Worm (Caenorhabditis elegans) whole organism, L4 larva: ENCODE data around the gene nop-1.

Experiments
- F10B5.3 ChIP-seq: sonication (generic microtip); optimal IDR thresholded peaks from 2 replicates; lab custom pipeline; 2016; ENCODE audit warnings: mild to moderate bottlenecking, missing genetic modification characterization, missing compliant biosample characterization
- arid-1 ChIP-seq: fragments of 200-800 bp; sonication (Bioruptor generic); conservative IDR thresholded peaks from 2 replicates; pipeline ENCODE4 v1.3.6; 2022; ENCODE audit warnings: missing genetic modification reagents, missing genetic modification characterization, missing compliant biosample characterization
- mep-1 ChIP-seq: fragments of 150-350 bp; sonication (generic microtip); optimal IDR thresholded peaks from 3 replicates; lab custom pipeline; 2014; ENCODE audit warnings: missing biosample characterization, missing genetic modification characterization
- nhr-25 ChIP-seq: sonication (generic microtip); optimal IDR thresholded peaks from 2 replicates; lab custom pipeline; 2017; ENCODE audit warnings: missing genetic modification characterization, mild to moderate bottlenecking, missing compliant biosample characterization, antibody characterized with exemption, moderate library complexity, borderline replicate concordance; ENCODE audit not compliant: insufficient read depth
- nhr-6 ChIP-seq: fragments of 150-350 bp; optimal IDR thresholded peaks from 2 replicates; lab custom pipeline; 2014; ENCODE audit warnings: missing biosample characterization, missing genetic modification characterization
- pha-4 ChIP-seq, 2 experiments: fragments of 150-350 bp in 1 of 2; fragments of 200-800 bp in 1 of 2; sonication (Bioruptor generic) in 1 of 2; IDR thresholded peaks in 1 of 2; optimal IDR thresholded peaks in 1 of 2; 2 replicates each; pipeline versions ENCODE4 v1.3.6 to Lab custom; 2014 to 2022; ENCODE audit warnings: missing genetic modification characterization in 2 of 2, missing genetic modification reagents in 2 of 2, missing biosample characterization in 1 of 2, missing compliant biosample characterization in 1 of 2

DNA sequence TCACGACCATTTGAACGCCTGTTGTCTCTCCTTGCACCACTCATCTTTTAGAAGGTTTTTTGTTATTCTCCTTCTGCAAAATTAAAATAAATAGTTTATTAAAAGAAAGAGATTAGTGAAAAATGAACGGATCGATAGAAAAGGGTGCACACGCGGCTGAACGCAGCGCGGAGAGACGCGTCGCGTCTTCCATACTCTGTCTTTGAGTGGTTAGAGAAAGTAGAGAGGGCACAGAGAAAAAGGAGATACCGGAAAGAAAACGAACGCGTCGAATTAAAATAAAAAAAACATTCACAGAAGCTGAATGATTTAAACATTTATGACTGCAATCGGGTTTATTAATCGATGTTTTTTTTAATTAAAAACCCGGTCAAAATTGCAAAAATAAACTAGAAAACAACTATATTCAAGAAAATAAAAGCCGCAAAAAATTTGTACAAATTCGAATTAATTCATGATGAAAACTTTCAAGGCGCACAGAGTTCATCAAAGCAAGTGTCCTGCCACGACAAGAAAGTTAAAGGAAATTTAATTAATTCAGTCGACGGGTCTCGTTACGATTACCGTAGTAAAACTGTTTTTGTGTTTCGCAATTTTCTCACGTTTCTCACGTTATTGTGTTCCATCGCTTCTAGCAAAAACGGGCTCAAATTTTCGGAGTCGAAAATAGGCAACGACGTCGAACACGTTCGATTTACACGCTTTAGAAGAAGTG, at the start of gene nop-1, which contains the start of gene nono-1:
- TF ChIP-seq arid-1 (GFP tag; lab: Robert Waterston, UW) (no peak), nhr-6 (no peak), mep-1 (tag; lab: Kevin White, UChicago) (no peak), F10B5.3 (tag; lab: Kevin White, UChicago) (no peak), pha-4 (GFP tag; IDR thresholded peaks at IDR 0.05; lab: Robert Waterston, UW) (no peak), pha-4 (tag; optimal IDR thresholded peaks at IDR 0.05; lab: Kevin White, UChicago) (no peak), nhr-25 (tag; lab: Kevin White, UChicago) (no peak)
